Worm (Caenorhabditis elegans) whole organism, L3 larva: ENCODE data around the gene C17H12.6.

Source experiments
- R02D3.7 ChIP-seq: fragments of 150-350 bp; optimal IDR thresholded peaks from 2 replicates; lab custom pipeline; 2014; ENCODE audit warnings: missing biosample characterization, missing genetic modification characterization
- ZK546.5 ChIP-seq: sonication (generic microtip); optimal IDR thresholded peaks from 2 replicates; lab custom pipeline; 2017; ENCODE audit warnings: missing biosample characterization, missing genetic modification characterization
- aly-2 ChIP-seq: fragments of 150-350 bp; optimal IDR thresholded peaks from 2 replicates; lab custom pipeline; 2014; ENCODE audit warnings: missing biosample characterization, missing genetic modification characterization
- ama-1 ChIP-seq: fragments of 150-350 bp; optimal IDR thresholded peaks from 2 replicates; lab custom pipeline; 2018
- ceh-16 ChIP-seq: sonication (generic microtip); optimal IDR thresholded peaks from 2 replicates; lab custom pipeline; 2017; ENCODE audit warnings: missing biosample characterization, missing genetic modification characterization
- ceh-28 ChIP-seq: fragments of 150-350 bp; optimal IDR thresholded peaks from 2 replicates; lab custom pipeline; 2014; ENCODE audit warnings: missing biosample characterization, missing genetic modification reagents, missing genetic modification characterization
- ceh-82 ChIP-seq: fragments of 150-350 bp; optimal IDR thresholded peaks from 2 replicates; lab custom pipeline; 2014; ENCODE audit warnings: missing biosample characterization, missing genetic modification characterization
- ceh-9 ChIP-seq: sonication (generic microtip); optimal IDR thresholded peaks from 2 replicates; lab custom pipeline; 2018; ENCODE audit warnings: missing biosample characterization, missing genetic modification characterization
- egl-27 ChIP-seq: sonication (generic microtip); optimal IDR thresholded peaks from 4 replicates; lab custom pipeline; 2017; ENCODE audit warnings: missing biosample characterization, missing genetic modification reagents, missing genetic modification characterization
- elt-1 ChIP-seq: fragments of 150-350 bp; optimal IDR thresholded peaks from 2 replicates; lab custom pipeline; 2014; ENCODE audit warnings: missing biosample characterization, missing genetic modification characterization
- elt-2 ChIP-seq: sonication (generic microtip); optimal IDR thresholded peaks from 2 replicates; lab custom pipeline; 2016; ENCODE audit warnings: missing genetic modification reagents, mild to moderate bottlenecking, missing genetic modification characterization, missing compliant biosample characterization
- elt-3 ChIP-seq, 3 experiments: fragments of 150-350 bp in 1 of 3; sonication (generic microtip) in 2 of 3; optimal IDR thresholded peaks; 2 replicates in 2 of 3; 4 replicates in 1 of 3; lab custom pipeline; 2014 to 2017; ENCODE audit warnings: missing biosample characterization in 3 of 3, missing genetic modification characterization in 3 of 3
- eor-1 ChIP-seq, 2 experiments: fragments of 150-350 bp; optimal IDR thresholded peaks; 2 replicates each; lab custom pipeline; 2014 to 2018; ENCODE audit warnings: missing biosample characterization in 2 of 2, missing genetic modification characterization in 2 of 2
- fkh-10 ChIP-seq: sonication (generic microtip); optimal IDR thresholded peaks from 2 replicates; lab custom pipeline; 2017; ENCODE audit warnings: missing biosample characterization, missing genetic modification reagents, missing genetic modification characterization
- fkh-2 ChIP-seq: fragments of 150-350 bp; optimal IDR thresholded peaks from 2 replicates; lab custom pipeline; 2014; ENCODE audit warnings: missing biosample characterization, missing genetic modification reagents, missing genetic modification characterization
- fos-1 ChIP-seq: fragments of 150-350 bp; optimal IDR thresholded peaks from 2 replicates; lab custom pipeline; 2014; ENCODE audit warnings: missing biosample characterization, missing genetic modification characterization
- hmg-11 ChIP-seq: sonication (generic microtip); optimal IDR thresholded peaks from 2 replicates; lab custom pipeline; 2016; ENCODE audit warnings: missing genetic modification characterization, missing compliant biosample characterization
- lin-15B ChIP-seq: fragments of 150-350 bp; optimal IDR thresholded peaks from 2 replicates; lab custom pipeline; 2014; ENCODE audit warnings: missing biosample characterization, missing genetic modification characterization
- lin-39 ChIP-seq: fragments of 150-350 bp; optimal IDR thresholded peaks from 2 replicates; lab custom pipeline; 2018; ENCODE audit warnings: missing biosample characterization, missing genetic modification reagents, missing genetic modification characterization
- lsy-12 ChIP-seq: sonication (generic microtip); optimal IDR thresholded peaks from 2 replicates; lab custom pipeline; 2016; ENCODE audit warnings: mild to moderate bottlenecking, missing genetic modification characterization, missing compliant biosample characterization
- mdl-1 ChIP-seq: fragments of 150-350 bp; optimal IDR thresholded peaks from 2 replicates; lab custom pipeline; 2014; ENCODE audit warnings: missing biosample characterization, missing genetic modification characterization
- mml-1 ChIP-seq: fragments of 150-350 bp; sonication (generic microtip); optimal IDR thresholded peaks from 3 replicates; lab custom pipeline; 2014; ENCODE audit warnings: missing biosample characterization, missing genetic modification characterization
- nfya-1 ChIP-seq: sonication (generic microtip); optimal IDR thresholded peaks from 2 replicates; lab custom pipeline; 2017; ENCODE audit warnings: missing genetic modification characterization, mild to moderate bottlenecking, missing compliant biosample characterization, antibody characterized with exemption, moderate library complexity; ENCODE audit not compliant: insufficient read depth
- nhr-12 ChIP-seq: fragments of 150-350 bp; optimal IDR thresholded peaks from 2 replicates; lab custom pipeline; 2014; ENCODE audit warnings: missing biosample characterization, missing genetic modification characterization
- nhr-23 ChIP-seq: fragments of 150-350 bp; optimal IDR thresholded peaks from 2 replicates; lab custom pipeline; 2014; ENCODE audit warnings: missing biosample characterization, missing genetic modification reagents, missing genetic modification characterization
- nhr-237 ChIP-seq: fragments of 150-350 bp; optimal IDR thresholded peaks from 2 replicates; lab custom pipeline; 2014; ENCODE audit warnings: missing biosample characterization, missing genetic modification characterization
- nhr-25 ChIP-seq: sonication (generic microtip); optimal IDR thresholded peaks from 2 replicates; lab custom pipeline; 2017; ENCODE audit warnings: missing biosample characterization, missing genetic modification characterization
- nhr-28 ChIP-seq: fragments of 150-350 bp; optimal IDR thresholded peaks from 2 replicates; lab custom pipeline; 2014; ENCODE audit warnings: missing biosample characterization, missing genetic modification characterization
- nhr-43 ChIP-seq: sonication (generic microtip); optimal IDR thresholded peaks from 2 replicates; lab custom pipeline; 2016; ENCODE audit warnings: mild to moderate bottlenecking, missing genetic modification characterization, missing compliant biosample characterization; ENCODE audit not compliant: poor library complexity, severe bottlenecking
- nhr-67 ChIP-seq: fragments of 150-350 bp; optimal IDR thresholded peaks from 2 replicates; lab custom pipeline; 2014; ENCODE audit warnings: missing biosample characterization, missing genetic modification characterization
- nhr-77 ChIP-seq: fragments of 150-350 bp; optimal IDR thresholded peaks from 2 replicates; lab custom pipeline; 2014; ENCODE audit warnings: missing biosample characterization, missing genetic modification characterization
- pha-4 ChIP-seq: fragments of 150-350 bp; optimal IDR thresholded peaks from 2 replicates; lab custom pipeline; 2014; ENCODE audit warnings: missing biosample characterization, missing genetic modification reagents, missing genetic modification characterization
- pqm-1 ChIP-seq: fragments of 150-350 bp; optimal IDR thresholded peaks from 2 replicates; lab custom pipeline; 2017; ENCODE audit warnings: missing biosample characterization, missing genetic modification characterization, inconsistent platforms
- sea-2 ChIP-seq: fragments of 150-350 bp; sonication (generic microtip); optimal IDR thresholded peaks from 4 replicates; lab custom pipeline; 2014; ENCODE audit warnings: missing biosample characterization, missing genetic modification reagents, missing genetic modification characterization
- skn-1 ChIP-seq: fragments of 150-350 bp; optimal IDR thresholded peaks from 2 replicates; lab custom pipeline; 2014; ENCODE audit warnings: missing biosample characterization, missing genetic modification characterization
- snpc-4 ChIP-seq: fragments of 150-350 bp; optimal IDR thresholded peaks from 2 replicates; lab custom pipeline; 2014; ENCODE audit warnings: missing biosample characterization, missing genetic modification characterization
- tbx-2 ChIP-seq: sonication (generic microtip); optimal IDR thresholded peaks from 2 replicates; lab custom pipeline; 2016; ENCODE audit warnings: mild to moderate bottlenecking, missing genetic modification characterization, missing compliant biosample characterization
- unc-39 ChIP-seq: sonication (generic microtip); optimal IDR thresholded peaks from 4 replicates; lab custom pipeline; 2017; ENCODE audit warnings: missing biosample characterization, missing genetic modification characterization
- unc-62 ChIP-seq: fragments of 150-350 bp; sonication (generic microtip); optimal IDR thresholded peaks from 4 replicates; lab custom pipeline; 2014; ENCODE audit warnings: missing biosample characterization, missing genetic modification reagents, missing genetic modification characterization
- zag-1 ChIP-seq: fragments of 150-350 bp; optimal IDR thresholded peaks from 2 replicates; lab custom pipeline; 2014; ENCODE audit warnings: missing biosample characterization, missing genetic modification characterization
- ztf-11 ChIP-seq: fragments of 150-350 bp; optimal IDR thresholded peaks from 2 replicates; lab custom pipeline; 2014; ENCODE audit warnings: missing biosample characterization, missing genetic modification characterization
- ztf-4 ChIP-seq: fragments of 150-350 bp; optimal IDR thresholded peaks from 2 replicates; lab custom pipeline; 2014; ENCODE audit warnings: missing biosample characterization, missing genetic modification characterization

The C17H12.6 gene

ce11 chrIV:6809756-6810155 lies 12.6 kb downstream of the C17H12.6 start:
- TF ChIP-seq fkh-10 (GFP tag; lab: Kevin White, UChicago) (peak; percentile 64), ztf-4 (no peak), hmg-11 (tag; lab: Kevin White, UChicago) (peak; percentile 97), ceh-28 (tag; lab: Kevin White, UChicago) (peak; percentile 16), nfya-1 (tag; lab: Kevin White, UChicago) (peak; percentile 76), tbx-2 (tag; lab: Kevin White, UChicago) (peak; percentile 42), ZK546.5 (tag; lab: Kevin White, UChicago) (no peak), sea-2 (no peak), nhr-77 (tag; lab: Kevin White, UChicago) (no peak), skn-1 (tag; lab: Kevin White, UChicago) (peak; percentile 8), pha-4 (tag; lab: Kevin White, UChicago) (no peak), lin-15B (tag; lab: Kevin White, UChicago) (peak; percentile 37), lin-39 (peak; percentile 74), nhr-28 (tag; lab: Kevin White, UChicago) (no peak)
- TF ChIP-seq, all 47 proteins: peak for 8

DNA sequence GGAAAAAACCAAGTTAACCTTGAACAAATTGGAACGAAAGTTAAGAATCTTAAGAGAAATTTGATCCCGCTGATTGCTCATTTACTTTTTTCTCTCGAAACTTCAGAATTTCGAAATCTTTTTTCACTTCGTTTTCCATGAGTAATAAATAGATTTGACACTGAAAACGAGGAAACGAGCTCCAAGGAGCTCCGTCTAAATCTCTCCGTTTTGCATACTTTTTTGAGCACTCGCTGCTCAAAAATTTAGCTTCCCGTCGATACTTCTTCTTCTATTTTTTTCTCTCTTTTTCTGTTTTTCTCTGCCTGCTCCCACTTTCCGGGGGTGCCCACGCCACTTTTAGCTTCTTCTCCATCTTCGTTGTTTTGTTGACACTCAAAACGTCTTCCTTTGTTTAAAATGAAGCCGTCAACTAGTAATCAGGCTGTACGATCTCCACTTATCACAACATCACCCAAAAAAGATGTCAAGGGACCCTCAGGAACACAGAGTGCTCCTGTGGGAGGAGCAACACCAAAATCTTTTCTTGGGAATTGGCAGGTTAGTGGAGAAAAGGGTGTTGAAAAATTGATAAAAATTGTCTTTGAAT lies 15.7 kb downstream of the C17H12.6 start, which contains the start of gene C17H12.10:
TSS of gene C17H12.10 (plus strand) at position 325 of the 589 bp plus-strand sequence.
- peak; percentile 54 for TF ChIP-seq nfya-1 (tag; lab: Kevin White, UChicago)
- TF ChIP-seq nhr-237: no peak
- no peak for TF ChIP-seq tbx-2 (tag; lab: Kevin White, UChicago)
- no peak for TF ChIP-seq snpc-4 (tag; lab: Kevin White, UChicago)
- no peak for TF ChIP-seq nhr-25
- TF ChIP-seq elt-2 (tag; lab: Kevin White, UChicago): no peak
- no peak for TF ChIP-seq nhr-67
- no peak for TF ChIP-seq nhr-43
- no peak for TF ChIP-seq ama-1 (lab: Kevin White, UChicago)
- peak; percentile 28 for TF ChIP-seq lin-15B (tag; lab: Kevin White, UChicago)
- no peak for TF ChIP-seq ZK546.5 (tag; lab: Kevin White, UChicago)
- no peak for TF ChIP-seq nhr-12
- TF ChIP-seq aly-2 (tag; lab: Kevin White, UChicago): no peak
- TF ChIP-seq egl-27: no peak
- no peak for TF ChIP-seq nhr-28 (tag; lab: Kevin White, UChicago)
- TF ChIP-seq lin-39: peak; percentile 67
- TF ChIP-seq elt-3 (tag; optimal IDR thresholded peaks at IDR 0.05; lab: Kevin White, UChicago): no peak
- no peak for TF ChIP-seq mdl-1 (tag; lab: Kevin White, UChicago)
- no peak for TF ChIP-seq ceh-82
- TF ChIP-seq fos-1 (tag; lab: Kevin White, UChicago): no peak
- TF ChIP-seq sea-2: no peak
- TF ChIP-seq elt-1 (tag; lab: Kevin White, UChicago): peak; percentile 71
- TF ChIP-seq skn-1 (tag; lab: Kevin White, UChicago): no peak
- TF ChIP-seq zag-1 (tag; lab: Kevin White, UChicago): no peak
- TF ChIP-seq ztf-11 (tag; lab: Kevin White, UChicago): no peak
- TF ChIP-seq nhr-77 (tag; lab: Kevin White, UChicago): no peak
- TF ChIP-seq pha-4 (tag; lab: Kevin White, UChicago): no peak
- TF ChIP-seq fkh-10 (GFP tag; lab: Kevin White, UChicago): peak; percentile 41
- TF ChIP-seq eor-1 (tag; optimal IDR thresholded peaks at IDR 0.05; lab: Kevin White, UChicago): no peak
- TF ChIP-seq ceh-16 (tag; lab: Kevin White, UChicago): no peak
- no peak for TF ChIP-seq mml-1
- no peak for TF ChIP-seq ceh-9 (tag; lab: Kevin White, UChicago)
- peak; percentile 3 for TF ChIP-seq hmg-11 (tag; lab: Kevin White, UChicago)
- no peak for TF ChIP-seq lsy-12 (tag; lab: Kevin White, UChicago)
- TF ChIP-seq R02D3.7: no peak
- no peak for TF ChIP-seq unc-62 (GFP tag; lab: Kevin White, UChicago)
- TF ChIP-seq ztf-4: no peak
- no peak for TF ChIP-seq nhr-23
- no peak for TF ChIP-seq fkh-2 (tag; lab: Kevin White, UChicago)
- no peak for TF ChIP-seq unc-39 (tag; lab: Kevin White, UChicago)
- TF ChIP-seq pqm-1 (tag; lab: Kevin White, UChicago): no peak
